Worm (Caenorhabditis elegans) whole organism, young adult: ENCODE measurements around the gene gpa-4.
"Not testable (repeated sequence)": the region's sequence is repeated elsewhere in the genome, so short reads cannot be mapped to it uniquely, and the experiment has no call there.

Experiments used
- B0261.1 ChIP-seq: sonication (generic microtip); optimal IDR thresholded peaks from 2 replicates; lab custom pipeline; 2016; ENCODE audit warnings: mild to moderate bottlenecking, missing genetic modification characterization, moderate library complexity, missing compliant biosample characterization
- C06A6.2 ChIP-seq: fragments of 200-800 bp; sonication (Bioruptor generic); conservative IDR thresholded peaks from 2 replicates; pipeline ENCODE4 v1.3.6; 2022; ENCODE audit warnings: missing genetic modification characterization, missing compliant biosample characterization
- C17E4.6 ChIP-seq: fragments of 200-800 bp; sonication (Bioruptor generic); IDR thresholded peaks from 2 replicates; pipeline ENCODE4 v1.3.6; 2022; ENCODE audit warnings: missing genetic modification reagents, missing genetic modification characterization, missing compliant biosample characterization
- D2030.7 ChIP-seq: fragments of 200-800 bp; sonication (Bioruptor generic); IDR thresholded peaks from 2 replicates; pipeline ENCODE4 v1.3.6; 2022; ENCODE audit warnings: missing genetic modification reagents, missing genetic modification characterization, missing compliant biosample characterization
- F23B12.7 ChIP-seq: sonication (generic microtip); optimal IDR thresholded peaks from 2 replicates; lab custom pipeline; 2017; ENCODE audit warnings: missing genetic modification characterization, mild to moderate bottlenecking, missing compliant biosample characterization, antibody characterized with exemption, moderate library complexity; ENCODE audit not compliant: insufficient read depth
- F49E8.2 ChIP-seq: sonication (generic microtip); optimal IDR thresholded peaks from 3 replicates; lab custom pipeline; 2017; ENCODE audit warnings: missing genetic modification characterization, mild to moderate bottlenecking, missing compliant biosample characterization, antibody characterized with exemption, moderate library complexity; ENCODE audit not compliant: insufficient read depth
- Y53G8AR.9 ChIP-seq: fragments of 200-800 bp; sonication (Bioruptor generic); conservative IDR thresholded peaks from 2 replicates; pipeline ENCODE4 v1.3.6; 2022; ENCODE audit warnings: missing genetic modification reagents, missing genetic modification characterization, missing compliant biosample characterization
- Y56A3A.18 ChIP-seq: fragments of 200-800 bp; sonication (Bioruptor generic); IDR thresholded peaks from 2 replicates; pipeline ENCODE4 v1.3.6; 2022; ENCODE audit warnings: missing genetic modification reagents, missing genetic modification characterization, missing compliant biosample characterization
- Y67H2A.10 ChIP-seq: fragments of 200-800 bp; sonication (Bioruptor generic); conservative IDR thresholded peaks from 2 replicates; pipeline ENCODE4 v1.3.6; 2022; ENCODE audit warnings: missing genetic modification reagents, missing genetic modification characterization, missing compliant biosample characterization
- Y95B8A.8 ChIP-seq: fragments of 200-800 bp; sonication (Bioruptor generic); IDR thresholded peaks from 2 replicates; pipeline ENCODE4 v1.3.6; 2022; ENCODE audit warnings: missing genetic modification reagents, missing genetic modification characterization, missing compliant biosample characterization
- ZK185.1 ChIP-seq: sonication (generic microtip); optimal IDR thresholded peaks from 2 replicates; lab custom pipeline; 2016; ENCODE audit warnings: mild to moderate bottlenecking, missing genetic modification characterization, missing compliant biosample characterization; ENCODE audit not compliant: poor library complexity, severe bottlenecking
- aptf-3 ChIP-seq: fragments of 200-800 bp; sonication (Bioruptor generic); IDR thresholded peaks from 2 replicates; pipeline ENCODE4 v1.3.6; 2022; ENCODE audit warnings: missing genetic modification characterization, missing compliant biosample characterization
- athp-1 ChIP-seq: sonication (generic microtip); optimal IDR thresholded peaks from 2 replicates; lab custom pipeline; 2017; ENCODE audit warnings: mild to moderate bottlenecking, missing genetic modification characterization, missing compliant biosample characterization
- attf-3 ChIP-seq: fragments of 200-800 bp; sonication (Bioruptor generic); conservative IDR thresholded peaks from 2 replicates; pipeline ENCODE4 v1.3.6; 2022; ENCODE audit warnings: missing genetic modification reagents, missing genetic modification characterization, missing compliant biosample characterization
- bed-2 ChIP-seq: fragments of 200-800 bp; sonication (Bioruptor generic); IDR thresholded peaks from 2 replicates; pipeline ENCODE4 v1.3.6; 2022; ENCODE audit warnings: missing genetic modification reagents, missing genetic modification characterization, missing compliant biosample characterization
- cebp-1 ChIP-seq, 2 experiments: fragments of 200-800 bp in 1 of 2; sonication (Bioruptor generic) in 1 of 2; sonication (generic microtip) in 1 of 2; IDR thresholded peaks in 1 of 2; optimal IDR thresholded peaks in 1 of 2; 2 replicates each; pipeline versions ENCODE4 v1.3.6 to Lab custom; 2017 to 2022; ENCODE audit warnings: missing compliant biosample characterization in 2 of 2, missing genetic modification characterization in 2 of 2, mild to moderate bottlenecking in 1 of 2, missing genetic modification reagents in 1 of 2, moderate library complexity in 1 of 2
- ceh-27 ChIP-seq: fragments of 200-800 bp; sonication (Bioruptor generic); optimal IDR thresholded peaks from 2 replicates; lab custom pipeline; 2018; ENCODE audit warnings: mild to moderate bottlenecking, missing genetic modification characterization, moderate library complexity, missing compliant biosample characterization
- ceh-40 ChIP-seq: fragments of 200-800 bp; sonication (Bioruptor generic); IDR thresholded peaks from 2 replicates; pipeline ENCODE4 v1.3.6; 2022; ENCODE audit warnings: missing genetic modification characterization, missing compliant biosample characterization
- ceh-91 ChIP-seq: fragments of 200-800 bp; sonication (Bioruptor generic); IDR thresholded peaks from 2 replicates; pipeline ENCODE4 v1.3.6; 2022; ENCODE audit warnings: missing genetic modification reagents, missing genetic modification characterization, missing compliant biosample characterization
- chd-7 ChIP-seq: sonication (generic microtip); optimal IDR thresholded peaks from 2 replicates; lab custom pipeline; 2016; ENCODE audit warnings: mild to moderate bottlenecking, missing genetic modification characterization, moderate library complexity, missing compliant biosample characterization
- efl-1 ChIP-seq: fragments of 150-350 bp; optimal IDR thresholded peaks from 2 replicates; lab custom pipeline; 2014; ENCODE audit warnings: missing biosample characterization, missing genetic modification reagents, missing genetic modification characterization
- egl-18 ChIP-seq: fragments of 200-800 bp; sonication (Bioruptor generic); IDR thresholded peaks from 2 replicates; pipeline ENCODE4 v1.3.6; 2022; ENCODE audit warnings: missing genetic modification reagents, missing genetic modification characterization, missing compliant biosample characterization
- gei-17 ChIP-seq: fragments of 200-800 bp; sonication (Bioruptor generic); optimal IDR thresholded peaks from 2 replicates; lab custom pipeline; 2018; ENCODE audit warnings: mild to moderate bottlenecking, missing genetic modification characterization, missing compliant biosample characterization
- hrde-1 ChIP-seq: sonication (generic microtip); optimal IDR thresholded peaks from 2 replicates; lab custom pipeline; 2016; ENCODE audit warnings: missing genetic modification characterization, mild to moderate bottlenecking, missing compliant biosample characterization, moderate library complexity, missing genotype, missing genetic modification reagents, borderline replicate concordance
- hsf-1 ChIP-seq: fragments of 200-800 bp; sonication (Bioruptor generic); IDR thresholded peaks from 2 replicates; pipeline ENCODE4 v1.3.6; 2022; ENCODE audit warnings: missing genetic modification reagents, missing genetic modification characterization, missing compliant biosample characterization
- let-607 ChIP-seq, 2 experiments: fragments of 200-800 bp in 1 of 2; sonication (Bioruptor generic) in 1 of 2; sonication (generic microtip) in 1 of 2; optimal IDR thresholded peaks; 2 replicates each; lab custom pipeline; 2016 to 2018; ENCODE audit warnings: mild to moderate bottlenecking in 2 of 2, missing compliant biosample characterization in 2 of 2, missing genetic modification characterization in 2 of 2, moderate library complexity in 2 of 2, missing genotype in 1 of 2
- lin-35 ChIP-seq, 3 experiments: fragments of 150-350 bp in 2 of 3; sonication (generic microtip) in 1 of 3; optimal IDR thresholded peaks; 2 replicates each; lab custom pipeline; 2014 to 2018; ENCODE audit warnings: missing biosample characterization in 3 of 3, missing genetic modification characterization in 3 of 3, missing genetic modification reagents in 3 of 3
- lin-40 ChIP-seq: sonication (generic microtip); optimal IDR thresholded peaks from 2 replicates; lab custom pipeline; 2016; ENCODE audit warnings: missing genetic modification characterization, mild to moderate bottlenecking, missing compliant biosample characterization, missing genotype, missing genetic modification reagents
- lin-54 ChIP-seq: fragments of 200-800 bp; sonication (Bioruptor generic); optimal IDR thresholded peaks from 2 replicates; lab custom pipeline; 2018; ENCODE audit warnings: mild to moderate bottlenecking, missing genetic modification characterization, missing compliant biosample characterization
- lsl-1 ChIP-seq: fragments of 200-800 bp; sonication (Bioruptor generic); optimal IDR thresholded peaks from 2 replicates; lab custom pipeline; 2018; ENCODE audit warnings: mild to moderate bottlenecking, missing genetic modification characterization, moderate library complexity, missing compliant biosample characterization
- madf-3 ChIP-seq: fragments of 200-800 bp; sonication (Bioruptor generic); IDR thresholded peaks from 2 replicates; pipeline ENCODE4 v1.3.6; 2022; ENCODE audit warnings: missing genetic modification reagents, missing genetic modification characterization, missing compliant biosample characterization
- nhr-80 ChIP-seq: sonication (generic microtip); optimal IDR thresholded peaks from 2 replicates; lab custom pipeline; 2016; ENCODE audit warnings: missing genetic modification characterization, missing compliant biosample characterization
- nhr-90 ChIP-seq: sonication (generic microtip); optimal IDR thresholded peaks from 2 replicates; lab custom pipeline; 2016; ENCODE audit warnings: missing genotype, mild to moderate bottlenecking, missing genetic modification characterization, missing compliant biosample characterization
- pbrm-1 ChIP-seq: fragments of 200-800 bp; sonication (Bioruptor generic); IDR thresholded peaks from 2 replicates; pipeline ENCODE4 v1.3.6; 2022; ENCODE audit warnings: missing genetic modification reagents, missing genetic modification characterization, missing compliant biosample characterization
- rcor-1 ChIP-seq: fragments of 200-800 bp; sonication (Bioruptor generic); IDR thresholded peaks from 2 replicates; pipeline ENCODE4 v1.3.6; 2022; ENCODE audit warnings: missing genetic modification reagents, missing genetic modification characterization, missing compliant biosample characterization
- repo-1 ChIP-seq: sonication (generic microtip); optimal IDR thresholded peaks from 2 replicates; lab custom pipeline; 2017; ENCODE audit warnings: mild to moderate bottlenecking, missing genetic modification characterization, missing compliant biosample characterization
- sea-2 ChIP-seq: fragments of 200-800 bp; sonication (Bioruptor generic); IDR thresholded peaks from 2 replicates; pipeline ENCODE4 v1.3.6; 2022; ENCODE audit warnings: missing genetic modification characterization, missing compliant biosample characterization
- snpc-3.4 ChIP-seq: sonication (generic microtip); optimal IDR thresholded peaks from 2 replicates; lab custom pipeline; 2017; ENCODE audit warnings: missing genetic modification characterization, mild to moderate bottlenecking, missing compliant biosample characterization, antibody characterized with exemption, moderate library complexity, missing genotype, missing genetic modification reagents
- snpc-4 ChIP-seq, 5 experiments: fragments of 150-350 bp in 1 of 5; sonication (generic microtip) in 4 of 5; optimal IDR thresholded peaks; 2 replicates each; lab custom pipeline; 2014 to 2018; ENCODE audit warnings: missing genetic modification characterization in 5 of 5, missing biosample characterization in 3 of 5, antibody characterized with exemption in 2 of 5, mild to moderate bottlenecking in 2 of 5, missing compliant biosample characterization in 2 of 5, missing genotype in 2 of 5, moderate library complexity in 2 of 5, missing genetic modification reagents in 1 of 5
- somi-1 ChIP-seq: fragments of 200-800 bp; sonication (Bioruptor generic); optimal IDR thresholded peaks from 2 replicates; lab custom pipeline; 2018; ENCODE audit warnings: mild to moderate bottlenecking, missing genetic modification characterization, missing compliant biosample characterization
- ztf-18 ChIP-seq: sonication (generic microtip); optimal IDR thresholded peaks from 2 replicates; lab custom pipeline; 2016; ENCODE audit warnings: missing genotype, mild to moderate bottlenecking, missing genetic modification characterization, missing compliant biosample characterization
- ztf-25 ChIP-seq: fragments of 200-800 bp; sonication (Bioruptor generic); IDR thresholded peaks from 2 replicates; pipeline ENCODE4 v1.3.6; 2022; ENCODE audit warnings: missing genetic modification reagents, missing genetic modification characterization, missing compliant biosample characterization
- ztf-26 ChIP-seq: sonication (generic microtip); optimal IDR thresholded peaks from 2 replicates; lab custom pipeline; 2017; ENCODE audit warnings: missing genetic modification characterization, missing compliant biosample characterization
- ztf-6 ChIP-seq: fragments of 200-800 bp; sonication (Bioruptor generic); IDR thresholded peaks from 2 replicates; pipeline ENCODE4 v1.3.6; 2022; ENCODE audit warnings: missing genetic modification reagents, missing genetic modification characterization, missing compliant biosample characterization

gpa-4 gene

DNA sequence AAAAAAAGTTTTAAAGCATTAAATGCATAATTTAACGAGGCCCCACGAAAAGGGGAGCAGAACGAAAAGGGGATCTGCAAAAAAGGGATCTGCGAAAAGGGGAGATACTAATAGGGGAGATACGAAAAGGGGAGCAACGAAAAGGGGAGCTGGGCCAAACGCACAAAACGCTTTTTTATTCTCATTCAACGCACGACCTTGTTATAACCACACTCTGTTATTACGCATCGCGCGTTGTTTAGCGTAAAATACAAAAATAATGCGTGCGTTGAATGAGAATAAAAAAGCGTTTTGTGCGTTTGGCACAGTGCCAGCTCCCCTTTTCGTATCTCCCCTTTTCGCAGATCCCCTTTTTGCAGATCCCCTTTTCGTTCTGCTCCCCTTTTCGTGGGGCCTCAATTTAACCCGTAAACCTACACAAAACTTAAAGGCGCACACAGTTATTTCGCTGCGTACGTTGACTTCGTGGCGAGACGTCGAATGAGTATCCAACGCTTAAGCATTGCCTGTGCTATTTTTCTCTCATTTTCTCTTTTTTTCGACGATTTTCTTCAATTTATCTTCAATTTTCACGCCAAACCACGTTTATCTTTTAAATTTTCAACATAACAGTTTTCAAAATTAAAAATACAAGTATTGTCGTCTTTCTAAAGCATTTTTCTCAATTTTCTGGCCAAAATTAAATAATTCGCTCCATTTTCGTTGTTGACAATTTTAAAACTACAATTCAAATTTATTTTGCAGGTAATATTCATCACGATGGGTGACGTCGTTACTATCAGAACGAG lies 16.2 kb upstream of the gpa-4 start, which contains the start of gene rps-24 (continued):
- peak; percentile 100 for TF ChIP-seq D2030.7 (GFP tag; lab: Robert Waterston, UW)
- peak; percentile 90 for TF ChIP-seq ztf-26 (tag; lab: Kevin White, UChicago)
- peak; percentile 56 for TF ChIP-seq efl-1
- peak; percentile 58 for TF ChIP-seq chd-7 (tag; lab: Kevin White, UChicago)
- peak; percentile 27 for TF ChIP-seq B0261.1 (tag; lab: Kevin White, UChicago)
- TF ChIP-seq ztf-6 (GFP tag; lab: Robert Waterston, UW) = peak; percentile 96
- peak; percentile 92; the same call in 1 of the 2 replicates for TF ChIP-seq C17E4.6 (GFP tag; lab: Robert Waterston, UW)
- peak; percentile 97 for TF ChIP-seq pbrm-1 (GFP tag; lab: Robert Waterston, UW)
- TF ChIP-seq bed-2 = peak; percentile 97
- TF ChIP-seq nhr-90 (tag; lab: Kevin White, UChicago) = peak; percentile 54
- peak; percentile 87 for TF ChIP-seq cebp-1 (GFP tag; IDR thresholded peaks at IDR 0.05; lab: Robert Waterston, UW)
- TF ChIP-seq cebp-1 (tag; optimal IDR thresholded peaks at IDR 0.05; lab: Kevin White, UChicago) = peak; percentile 90
- TF ChIP-seq let-607 (tag; optimal IDR thresholded peaks at IDR 0.05; lab: Kevin White, UChicago) = peak in 1 of 2 experiments; percentile 38
- peak; percentile 99 for TF ChIP-seq Y95B8A.8 (GFP tag; lab: Robert Waterston, UW)
- TF ChIP-seq madf-3 (GFP tag; lab: Robert Waterston, UW) = peak; percentile 95
- peak; percentile 93 for TF ChIP-seq C06A6.2 (GFP tag; lab: Robert Waterston, UW)
- TF ChIP-seq ceh-91 = peak; percentile 97
- peak; percentile 86 for TF ChIP-seq attf-3 (GFP tag; lab: Robert Waterston, UW)
- TF ChIP-seq egl-18 (GFP tag; lab: Robert Waterston, UW) = 0 out of 2 replicates have a peak, but pooled peaks have one; percentile 37
- TF ChIP-seq hsf-1 = peak; percentile 82
- TF ChIP-seq athp-1 (tag; lab: Kevin White, UChicago) = peak; percentile 95
- TF ChIP-seq ztf-18 = peak; percentile 78
- peak; percentile 42 for TF ChIP-seq hrde-1 (tag; lab: Kevin White, UChicago)
- peak; percentile 85 for TF ChIP-seq lin-54 (GFP tag; lab: Kevin White, UChicago)
- peak; percentile 78; the same call in 1 of the 2 replicates for TF ChIP-seq sea-2 (GFP tag; lab: Robert Waterston, UW)
- peak; percentile 78 for TF ChIP-seq lsl-1 (GFP tag; lab: Kevin White, UChicago)
- peak; percentile 99 for TF ChIP-seq ztf-25 (GFP tag; lab: Robert Waterston, UW)
- TF ChIP-seq gei-17 (GFP tag; lab: Kevin White, UChicago) = peak; percentile 35
- TF ChIP-seq ceh-40 (GFP tag; lab: Robert Waterston, UW) = peak; percentile 53; the same call in 1 of the 2 replicates
- TF ChIP-seq snpc-4 (GFP tag; optimal IDR thresholded peaks at IDR 0.05; lab: Kevin White, UChicago) = not testable (repeated sequence)
- peak; percentile 55 to 83 (median 78) for TF ChIP-seq snpc-4 (tag; optimal IDR thresholded peaks at IDR 0.05; lab: Kevin White, UChicago)
- peak; percentile 83 for TF ChIP-seq nhr-80
- TF ChIP-seq Y56A3A.18 (GFP tag; lab: Robert Waterston, UW) = peak; percentile 87
- peak in 1 of 3 experiments; percentile 82 for TF ChIP-seq lin-35 (GFP tag; optimal IDR thresholded peaks at IDR 0.05; lab: Kevin White, UChicago)
- peak; percentile 92 for TF ChIP-seq ceh-27 (GFP tag; lab: Kevin White, UChicago)
- TF ChIP-seq Y53G8AR.9 (GFP tag; lab: Robert Waterston, UW) = peak; percentile 90
- TF ChIP-seq lin-40 (tag; lab: Kevin White, UChicago) = peak; percentile 93
- peak; percentile 68; the same call in 1 of the 2 replicates for TF ChIP-seq aptf-3
- peak; percentile 49 for TF ChIP-seq snpc-3.4 (tag; lab: Kevin White, UChicago)
- TF ChIP-seq ZK185.1 (tag; lab: Kevin White, UChicago) = peak; percentile 82
- peak; percentile 97 for TF ChIP-seq rcor-1 (GFP tag; lab: Robert Waterston, UW)
- peak; percentile 84 for TF ChIP-seq F49E8.2 (tag; lab: Kevin White, UChicago)
- peak; percentile 34 for TF ChIP-seq somi-1 (GFP tag; lab: Kevin White, UChicago)
- peak; percentile 61 for TF ChIP-seq repo-1 (tag; lab: Kevin White, UChicago)
- TF ChIP-seq F23B12.7 (tag; lab: Kevin White, UChicago) = peak; percentile 73
- TF ChIP-seq Y67H2A.10 = peak; percentile 96
